Worm (Caenorhabditis elegans) whole organism, L3 larva: ENCODE data around the gene F46H5.7.

Experiments used
- R02D3.7 ChIP-seq: fragments of 150-350 bp; optimal IDR thresholded peaks from 2 replicates; lab custom pipeline; 2014; ENCODE audit warnings: missing biosample characterization, missing genetic modification characterization
- ZK546.5 ChIP-seq: sonication (generic microtip); optimal IDR thresholded peaks from 2 replicates; lab custom pipeline; 2017; ENCODE audit warnings: missing biosample characterization, missing genetic modification characterization
- ceh-16 ChIP-seq: sonication (generic microtip); optimal IDR thresholded peaks from 2 replicates; lab custom pipeline; 2017; ENCODE audit warnings: missing biosample characterization, missing genetic modification characterization
- ceh-28 ChIP-seq: fragments of 150-350 bp; optimal IDR thresholded peaks from 2 replicates; lab custom pipeline; 2014; ENCODE audit warnings: missing biosample characterization, missing genetic modification reagents, missing genetic modification characterization
- ceh-82 ChIP-seq: fragments of 150-350 bp; optimal IDR thresholded peaks from 2 replicates; lab custom pipeline; 2014; ENCODE audit warnings: missing biosample characterization, missing genetic modification characterization
- ceh-9 ChIP-seq: sonication (generic microtip); optimal IDR thresholded peaks from 2 replicates; lab custom pipeline; 2018; ENCODE audit warnings: missing biosample characterization, missing genetic modification characterization
- daf-12 ChIP-seq: fragments of 150-350 bp; optimal IDR thresholded peaks from 2 replicates; lab custom pipeline; 2014; ENCODE audit warnings: missing biosample characterization, missing genetic modification reagents, missing genetic modification characterization
- egl-5 ChIP-seq: fragments of 150-350 bp; optimal IDR thresholded peaks from 2 replicates; lab custom pipeline; 2017; ENCODE audit warnings: missing biosample characterization, missing genetic modification reagents, missing genetic modification characterization, inconsistent platforms
- elt-1 ChIP-seq: fragments of 150-350 bp; optimal IDR thresholded peaks from 2 replicates; lab custom pipeline; 2014; ENCODE audit warnings: missing biosample characterization, missing genetic modification characterization
- elt-2 ChIP-seq: sonication (generic microtip); optimal IDR thresholded peaks from 2 replicates; lab custom pipeline; 2016; ENCODE audit warnings: missing genetic modification reagents, mild to moderate bottlenecking, missing genetic modification characterization, missing compliant biosample characterization
- eor-1 ChIP-seq, 2 experiments: fragments of 150-350 bp; optimal IDR thresholded peaks; 2 replicates each; lab custom pipeline; 2014 to 2018; ENCODE audit warnings: missing biosample characterization in 2 of 2, missing genetic modification characterization in 2 of 2
- fkh-10 ChIP-seq: sonication (generic microtip); optimal IDR thresholded peaks from 2 replicates; lab custom pipeline; 2017; ENCODE audit warnings: missing biosample characterization, missing genetic modification reagents, missing genetic modification characterization
- fkh-2 ChIP-seq: fragments of 150-350 bp; optimal IDR thresholded peaks from 2 replicates; lab custom pipeline; 2014; ENCODE audit warnings: missing biosample characterization, missing genetic modification reagents, missing genetic modification characterization
- hmg-11 ChIP-seq: sonication (generic microtip); optimal IDR thresholded peaks from 2 replicates; lab custom pipeline; 2016; ENCODE audit warnings: missing genetic modification characterization, missing compliant biosample characterization
- jun-1 ChIP-seq: fragments of 150-350 bp; optimal IDR thresholded peaks from 2 replicates; lab custom pipeline; 2014; ENCODE audit warnings: missing biosample characterization, missing genetic modification reagents, missing genetic modification characterization
- lin-39 ChIP-seq: fragments of 150-350 bp; optimal IDR thresholded peaks from 2 replicates; lab custom pipeline; 2018; ENCODE audit warnings: missing biosample characterization, missing genetic modification reagents, missing genetic modification characterization
- lsy-12 ChIP-seq: sonication (generic microtip); optimal IDR thresholded peaks from 2 replicates; lab custom pipeline; 2016; ENCODE audit warnings: mild to moderate bottlenecking, missing genetic modification characterization, missing compliant biosample characterization
- mdl-1 ChIP-seq: fragments of 150-350 bp; optimal IDR thresholded peaks from 2 replicates; lab custom pipeline; 2014; ENCODE audit warnings: missing biosample characterization, missing genetic modification characterization
- nfya-1 ChIP-seq: sonication (generic microtip); optimal IDR thresholded peaks from 2 replicates; lab custom pipeline; 2017; ENCODE audit warnings: missing genetic modification characterization, mild to moderate bottlenecking, missing compliant biosample characterization, antibody characterized with exemption, moderate library complexity; ENCODE audit not compliant: insufficient read depth
- nhr-11 ChIP-seq: fragments of 150-350 bp; optimal IDR thresholded peaks from 2 replicates; lab custom pipeline; 2014; ENCODE audit warnings: missing biosample characterization, missing genetic modification characterization
- nhr-237 ChIP-seq: fragments of 150-350 bp; optimal IDR thresholded peaks from 2 replicates; lab custom pipeline; 2014; ENCODE audit warnings: missing biosample characterization, missing genetic modification characterization
- nhr-25 ChIP-seq: sonication (generic microtip); optimal IDR thresholded peaks from 2 replicates; lab custom pipeline; 2017; ENCODE audit warnings: missing biosample characterization, missing genetic modification characterization
- nhr-43 ChIP-seq: sonication (generic microtip); optimal IDR thresholded peaks from 2 replicates; lab custom pipeline; 2016; ENCODE audit warnings: mild to moderate bottlenecking, missing genetic modification characterization, missing compliant biosample characterization; ENCODE audit not compliant: poor library complexity, severe bottlenecking
- nhr-67 ChIP-seq: fragments of 150-350 bp; optimal IDR thresholded peaks from 2 replicates; lab custom pipeline; 2014; ENCODE audit warnings: missing biosample characterization, missing genetic modification characterization
- nhr-76 ChIP-seq: fragments of 150-350 bp; sonication (generic microtip); optimal IDR thresholded peaks from 5 replicates; lab custom pipeline; 2014; ENCODE audit warnings: missing biosample characterization, missing genetic modification characterization
- pha-4 ChIP-seq: fragments of 150-350 bp; optimal IDR thresholded peaks from 2 replicates; lab custom pipeline; 2014; ENCODE audit warnings: missing biosample characterization, missing genetic modification reagents, missing genetic modification characterization
- pqm-1 ChIP-seq: fragments of 150-350 bp; optimal IDR thresholded peaks from 2 replicates; lab custom pipeline; 2017; ENCODE audit warnings: missing biosample characterization, missing genetic modification characterization, inconsistent platforms
- sea-2 ChIP-seq: fragments of 150-350 bp; sonication (generic microtip); optimal IDR thresholded peaks from 4 replicates; lab custom pipeline; 2014; ENCODE audit warnings: missing biosample characterization, missing genetic modification reagents, missing genetic modification characterization
- skn-1 ChIP-seq: fragments of 150-350 bp; optimal IDR thresholded peaks from 2 replicates; lab custom pipeline; 2014; ENCODE audit warnings: missing biosample characterization, missing genetic modification characterization
- snpc-4 ChIP-seq: fragments of 150-350 bp; optimal IDR thresholded peaks from 2 replicates; lab custom pipeline; 2014; ENCODE audit warnings: missing biosample characterization, missing genetic modification characterization
- tbx-2 ChIP-seq: sonication (generic microtip); optimal IDR thresholded peaks from 2 replicates; lab custom pipeline; 2016; ENCODE audit warnings: mild to moderate bottlenecking, missing genetic modification characterization, missing compliant biosample characterization
- zag-1 ChIP-seq: fragments of 150-350 bp; optimal IDR thresholded peaks from 2 replicates; lab custom pipeline; 2014; ENCODE audit warnings: missing biosample characterization, missing genetic modification characterization

The F46H5.7 gene

DNA sequence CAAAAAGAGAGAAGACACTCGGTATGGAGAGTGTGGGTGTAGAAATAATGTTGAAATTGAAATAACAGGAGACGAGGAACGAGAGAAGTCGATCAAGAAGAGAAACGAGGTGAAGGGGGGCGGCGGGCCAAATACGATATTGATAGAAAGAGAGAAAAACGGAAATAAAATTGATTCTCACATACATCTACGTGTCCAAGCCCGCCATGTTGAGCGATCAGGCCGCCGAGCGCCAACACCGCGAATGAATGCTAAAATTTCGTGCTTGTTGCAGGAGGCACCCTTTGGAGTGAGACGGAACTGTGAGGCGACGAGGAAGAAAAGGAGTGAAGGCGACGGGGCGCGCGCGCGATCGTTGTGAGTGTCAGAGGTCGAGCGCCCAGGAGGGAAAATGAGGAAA is at the start of gene F46H5.7:
F46H5.7 (minus strand) TSS at position 106 of the 400 bp plus-strand sequence.
- TF ChIP-seq pqm-1 (tag; lab: Kevin White, UChicago) (peak; percentile 24), nhr-25 (no peak), sea-2 (no peak), fkh-10 (no peak), elt-2 (peak; percentile 63)
- TF ChIP-seq, all 47 proteins: peak for 2

DNA sequence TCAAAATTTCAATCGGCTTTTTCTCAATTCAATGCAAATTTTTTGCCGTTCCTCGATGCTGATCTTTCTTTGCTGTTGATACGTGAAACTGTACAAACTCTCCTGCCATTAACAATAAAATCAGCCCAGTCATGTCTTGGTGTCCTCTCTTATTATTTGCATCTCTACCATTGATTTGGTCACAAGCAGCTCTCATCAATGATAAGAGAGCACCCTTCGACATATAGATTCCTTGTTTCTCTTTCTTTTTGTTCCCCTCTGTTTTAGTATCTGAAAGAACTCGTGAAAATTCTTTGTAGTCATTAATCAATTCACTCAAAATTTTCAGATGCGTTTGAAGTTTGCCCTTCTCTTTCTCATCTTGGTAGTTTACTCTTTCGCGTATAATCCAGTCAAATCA is 49.0 kb upstream of the F46H5.7 start, which contains the start of gene lron-7:
lron-7 (plus strand) TSS at position 323 of the 400 bp plus-strand sequence.
- no peak for TF ChIP-seq nfya-1 (tag; lab: Kevin White, UChicago)
- no peak for TF ChIP-seq eor-1 (tag; optimal IDR thresholded peaks at IDR 0.05; lab: Kevin White, UChicago)
- no peak for TF ChIP-seq nhr-43 (tag; lab: Kevin White, UChicago)
- TF ChIP-seq skn-1 (tag; lab: Kevin White, UChicago) = no peak
- peak; percentile 80 for TF ChIP-seq pqm-1 (tag; lab: Kevin White, UChicago)
- TF ChIP-seq sea-2 = no peak
- TF ChIP-seq ceh-82 (tag; lab: Kevin White, UChicago) = no peak
- no peak for TF ChIP-seq snpc-4 (tag; lab: Kevin White, UChicago)
- TF ChIP-seq ZK546.5 (tag; lab: Kevin White, UChicago) = no peak
- no peak for TF ChIP-seq nhr-237 (tag; lab: Kevin White, UChicago)
- no peak for TF ChIP-seq tbx-2 (tag; lab: Kevin White, UChicago)
- no peak for TF ChIP-seq daf-12 (tag; lab: Kevin White, UChicago)
- TF ChIP-seq ceh-16 (tag; lab: Kevin White, UChicago) = no peak
- TF ChIP-seq zag-1 = no peak
- no peak for TF ChIP-seq elt-1 (tag; lab: Kevin White, UChicago)
- peak; percentile 41 for TF ChIP-seq pha-4 (tag; lab: Kevin White, UChicago)
- peak; percentile 71 for TF ChIP-seq elt-2
- TF ChIP-seq egl-5 (tag; lab: Kevin White, UChicago) = no peak
- TF ChIP-seq jun-1 = no peak

DNA sequence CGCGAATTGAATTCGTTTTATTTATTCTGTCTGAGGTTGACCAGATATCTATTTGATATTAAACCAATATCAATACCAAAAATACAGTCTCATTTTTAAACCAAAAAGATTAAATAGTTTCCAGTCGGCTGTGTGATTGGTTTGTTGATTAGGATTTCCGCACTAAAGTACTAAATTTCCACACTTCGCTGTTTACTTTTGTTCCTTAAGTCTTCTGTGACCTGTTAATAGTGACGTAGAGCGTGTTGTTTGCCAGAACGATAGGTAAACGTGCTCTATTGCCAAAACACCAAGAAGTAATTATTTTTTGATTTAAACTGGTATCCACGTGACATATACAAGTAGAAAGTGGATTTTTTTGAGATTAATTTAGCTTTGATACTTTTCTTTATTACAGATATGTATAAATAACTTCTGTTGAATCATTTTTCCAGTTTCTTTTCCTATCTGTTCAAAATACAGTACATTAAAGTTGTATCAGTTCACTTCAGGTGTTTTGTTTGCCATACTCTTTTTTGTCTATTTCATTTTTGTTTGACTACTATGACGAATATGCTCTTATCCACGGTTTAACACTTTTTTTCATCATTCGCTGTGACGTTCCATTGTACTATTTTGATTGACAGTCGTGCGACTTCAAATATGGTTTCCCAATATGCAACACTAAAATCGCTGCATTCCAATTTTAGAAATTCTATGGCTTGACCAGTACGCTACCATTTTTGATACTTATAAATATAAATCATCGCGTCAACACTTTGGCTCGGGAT is 48.3 kb upstream of the F46H5.7 start:
- TF ChIP-seq nhr-237 (tag; lab: Kevin White, UChicago) (no peak), ZK546.5 (tag; lab: Kevin White, UChicago) (no peak), ceh-28 (tag; lab: Kevin White, UChicago) (no peak), nhr-67 (no peak), egl-5 (tag; lab: Kevin White, UChicago) (no peak), nhr-76 (tag; lab: Kevin White, UChicago) (no peak), nhr-11 (tag; lab: Kevin White, UChicago) (no peak), fkh-2 (no peak), elt-2 (peak; percentile 23), lsy-12 (tag; lab: Kevin White, UChicago) (no peak), nfya-1 (tag; lab: Kevin White, UChicago) (no peak), R02D3.7 (tag; lab: Kevin White, UChicago) (no peak), pha-4 (tag; lab: Kevin White, UChicago) (peak; percentile 65), mdl-1 (no peak), elt-1 (tag; lab: Kevin White, UChicago) (no peak), zag-1 (no peak)

ce11 chrX:7289565-7289964 is 46.8 kb upstream of the F46H5.7 start:
- TF ChIP-seq egl-5 (tag; lab: Kevin White, UChicago) (peak; percentile 35), ZK546.5 (tag; lab: Kevin White, UChicago) (no peak)
- TF ChIP-seq, all 47 proteins: peak for 1

ce11 chrX:7284724-7285184 is 42.0 kb upstream of the F46H5.7 start:
- TF ChIP-seq ceh-9 = peak; percentile 74
- no peak for TF ChIP-seq jun-1
- TF ChIP-seq nfya-1 (tag; lab: Kevin White, UChicago) = peak; percentile 49
- peak; percentile 89 for TF ChIP-seq fkh-10
- no peak for TF ChIP-seq daf-12 (tag; lab: Kevin White, UChicago)
- TF ChIP-seq lin-39 = peak; percentile 62
- no peak for TF ChIP-seq R02D3.7 (tag; lab: Kevin White, UChicago)
- TF ChIP-seq tbx-2 (tag; lab: Kevin White, UChicago) = peak; percentile 35
- TF ChIP-seq fkh-2 = no peak
- TF ChIP-seq elt-1 (tag; lab: Kevin White, UChicago) = peak; percentile 34
- TF ChIP-seq pha-4 (tag; lab: Kevin White, UChicago) = no peak
- TF ChIP-seq hmg-11 (tag; lab: Kevin White, UChicago) = peak; percentile 66
- peak; percentile 9 for TF ChIP-seq skn-1 (tag; lab: Kevin White, UChicago)
